3 worm cellular contexts compared by ENCODE assay signal in the genomic region with DNA sequence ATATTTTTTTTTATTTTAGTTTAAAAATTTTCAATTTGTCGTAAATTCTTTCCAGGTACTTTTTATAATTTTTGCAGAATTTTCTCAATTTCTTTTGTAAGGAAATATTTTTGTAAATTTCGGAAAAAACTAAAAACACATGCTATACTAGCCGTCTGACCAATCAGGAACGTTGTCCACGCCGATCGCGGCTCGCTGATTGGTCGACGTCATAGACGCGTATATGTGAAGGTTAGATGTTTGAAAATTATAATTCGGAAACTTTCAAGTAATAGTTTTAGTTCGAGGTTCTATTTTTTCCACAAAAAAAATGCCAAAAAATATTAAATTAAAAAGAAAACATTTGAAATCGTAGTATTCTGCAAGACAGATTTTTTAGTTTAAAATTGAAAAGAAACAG.
TF ChIP-seq lines count a peak whose summit lies in the region.

No protein-coding gene starts in this region.

TF ChIP-seq in whole organism, L1 larva, 84 proteins besides CTCF, POLR2A, EP300 and RAD21:
- TF ChIP-seq xbp-1 (tag; optimal IDR thresholded peaks at IDR 0.05; lab: Kevin White, UChicago) (peak; percentile 67), egl-27 (tag; optimal IDR thresholded peaks at IDR 0.05; lab: Kevin White, UChicago) (no peak), grh-1 (GFP tag; IDR thresholded peaks at IDR 0.05; lab: Robert Waterston, UW) (no peak)

TF ChIP-seq in whole organism, L3 larva, 47 proteins besides CTCF, POLR2A, EP300 and RAD21:
- TF ChIP-seq aly-2 (tag; optimal IDR thresholded peaks at IDR 0.05; lab: Kevin White, UChicago): no peak
- TF ChIP-seq nfya-1 (tag; optimal IDR thresholded peaks at IDR 0.05; lab: Kevin White, UChicago; ENCODE audit: insufficient read depth): peak; percentile 44

TF ChIP-seq in whole organism, late embryonic, 69 proteins besides CTCF, POLR2A, EP300 and RAD21:
- TF ChIP-seq pros-1 (tag; optimal IDR thresholded peaks at IDR 0.05; lab: Kevin White, UChicago) (no peak), nfya-1 (tag; optimal IDR thresholded peaks at IDR 0.05; lab: Kevin White, UChicago) (peak; percentile 69)
